Worm (Caenorhabditis elegans) whole organism, L4 larva: Measurements from ENCODE around the gene nhr-65.

Experiments used
- Y75B8A.6 ChIP-seq: fragments of 200-800 bp; sonication (Bioruptor generic); IDR thresholded peaks from 2 replicates; pipeline ENCODE4 v1.3.6; 2022; ENCODE audit warnings: missing genetic modification reagents, missing genetic modification characterization, missing compliant biosample characterization
- ceh-82 ChIP-seq: sonication (generic microtip); optimal IDR thresholded peaks from 2 replicates; lab custom pipeline; 2017; ENCODE audit warnings: missing biosample characterization, missing genetic modification characterization
- dmd-9 ChIP-seq: fragments of 200-800 bp; sonication (Bioruptor generic); IDR thresholded peaks from 2 replicates; pipeline ENCODE4 v1.3.6; 2022; ENCODE audit warnings: missing genetic modification reagents, missing genetic modification characterization, missing compliant biosample characterization
- fos-1 ChIP-seq: fragments of 150-350 bp; optimal IDR thresholded peaks from 2 replicates; lab custom pipeline; 2014; ENCODE audit warnings: missing biosample characterization, missing genetic modification characterization
- hlh-30 ChIP-seq: sonication (generic microtip); optimal IDR thresholded peaks from 2 replicates; lab custom pipeline; 2017; ENCODE audit warnings: antibody characterized with exemption, mild to moderate bottlenecking, missing genetic modification characterization, missing compliant biosample characterization; ENCODE audit not compliant: insufficient read depth
- jun-1 ChIP-seq: fragments of 150-350 bp; optimal IDR thresholded peaks from 2 replicates; lab custom pipeline; 2014; ENCODE audit warnings: missing biosample characterization, missing genetic modification reagents, missing genetic modification characterization
- nhr-25 ChIP-seq: sonication (generic microtip); optimal IDR thresholded peaks from 2 replicates; lab custom pipeline; 2017; ENCODE audit warnings: missing genetic modification characterization, mild to moderate bottlenecking, missing compliant biosample characterization, antibody characterized with exemption, moderate library complexity, borderline replicate concordance; ENCODE audit not compliant: insufficient read depth
- pha-4 ChIP-seq, 2 experiments: fragments of 150-350 bp in 1 of 2; fragments of 200-800 bp in 1 of 2; sonication (Bioruptor generic) in 1 of 2; IDR thresholded peaks in 1 of 2; optimal IDR thresholded peaks in 1 of 2; 2 replicates each; pipeline versions ENCODE4 v1.3.6 to Lab custom; 2014 to 2022; ENCODE audit warnings: missing genetic modification characterization in 2 of 2, missing genetic modification reagents in 2 of 2, missing biosample characterization in 1 of 2, missing compliant biosample characterization in 1 of 2
- tra-1 ChIP-seq: fragments of 200-800 bp; sonication (Bioruptor generic); IDR thresholded peaks from 2 replicates; pipeline ENCODE4 v1.3.6; 2022; ENCODE audit warnings: missing genetic modification reagents, missing genetic modification characterization, missing compliant biosample characterization

DNA sequence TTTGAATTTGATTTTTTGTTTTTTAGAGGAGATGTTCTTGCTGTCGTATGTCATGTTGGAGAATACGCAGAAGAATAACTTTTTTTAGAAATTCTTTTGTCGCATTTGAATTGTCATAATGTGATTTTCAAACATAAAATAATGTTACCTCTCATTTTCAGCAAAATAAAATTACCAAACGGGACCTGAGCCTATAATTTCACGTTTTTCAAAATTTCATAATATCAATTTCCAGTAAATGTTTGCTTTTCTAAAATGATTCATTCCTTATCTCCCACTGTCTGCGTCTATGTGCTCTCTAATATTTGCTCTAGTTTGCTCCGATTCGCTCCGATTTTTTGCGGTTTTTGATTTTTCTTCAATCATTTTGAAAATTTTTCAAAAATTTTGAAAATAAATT, 48.4 kb upstream of the nhr-65 start, which contains the start of gene nhr-231:
- no peak for TF ChIP-seq pha-4 (GFP tag; IDR thresholded peaks at IDR 0.05; lab: Robert Waterston, UW)
- TF ChIP-seq pha-4 (tag; optimal IDR thresholded peaks at IDR 0.05; lab: Kevin White, UChicago), result no peak
- TF ChIP-seq Y75B8A.6 (GFP tag; lab: Robert Waterston, UW), result no peak
- TF ChIP-seq dmd-9 (GFP tag; lab: Robert Waterston, UW), result no peak
- TF ChIP-seq jun-1, result no peak
- TF ChIP-seq ceh-82 (tag; lab: Kevin White, UChicago), result no peak
- TF ChIP-seq hlh-30, result no peak
- TF ChIP-seq tra-1, result no peak
- no peak for TF ChIP-seq nhr-25 (tag; lab: Kevin White, UChicago)
- TF ChIP-seq fos-1, result no peak
